Worm (Caenorhabditis elegans) whole organism, early embryonic: ENCODE data around the gene F35F10.14.

Source experiments
- B0310.2 ChIP-seq: sonication (generic microtip); optimal IDR thresholded peaks from 2 replicates; lab custom pipeline; 2016; ENCODE audit warnings: mild to moderate bottlenecking, missing genetic modification characterization, missing compliant biosample characterization
- F13C5.2 ChIP-seq: sonication (generic microtip); optimal IDR thresholded peaks from 2 replicates; lab custom pipeline; 2017; ENCODE audit warnings: mild to moderate bottlenecking, missing genetic modification characterization, inconsistent platforms, missing compliant biosample characterization
- aly-1 ChIP-seq: sonication (generic microtip); optimal IDR thresholded peaks from 2 replicates; lab custom pipeline; 2016; ENCODE audit warnings: missing genetic modification characterization, missing compliant biosample characterization
- ama-1 ChIP-seq: fragments of 150-350 bp; optimal IDR thresholded peaks from 2 replicates; lab custom pipeline; 2014
- ceh-13 ChIP-seq: fragments of 200-800 bp; sonication (Bioruptor generic); optimal IDR thresholded peaks from 2 replicates; lab custom pipeline; 2018; ENCODE audit warnings: mild to moderate bottlenecking, missing genetic modification characterization, missing compliant biosample characterization
- ceh-36 ChIP-seq: sonication (generic microtip); optimal IDR thresholded peaks from 2 replicates; lab custom pipeline; 2016; ENCODE audit warnings: missing genetic modification characterization, inconsistent platforms, missing compliant biosample characterization
- ets-7 ChIP-seq: sonication (generic microtip); optimal IDR thresholded peaks from 2 replicates; lab custom pipeline; 2016; ENCODE audit warnings: missing genotype, missing genetic modification characterization, missing compliant biosample characterization
- flt-1 ChIP-seq: fragments of 200-800 bp; sonication (Bioruptor generic); IDR thresholded peaks from 2 replicates; pipeline ENCODE4 v1.3.6; 2022; ENCODE audit warnings: missing genetic modification characterization, missing compliant biosample characterization
- hmbx-1 ChIP-seq: sonication (generic microtip); optimal IDR thresholded peaks from 2 replicates; lab custom pipeline; 2016; ENCODE audit warnings: mild to moderate bottlenecking, missing genetic modification characterization, missing compliant biosample characterization
- hmg-4 ChIP-seq: fragments of 200-800 bp; sonication (Bioruptor generic); optimal IDR thresholded peaks from 2 replicates; lab custom pipeline; 2018; ENCODE audit warnings: mild to moderate bottlenecking, missing genetic modification characterization, missing compliant biosample characterization
- hnd-1 ChIP-seq: sonication (generic microtip); optimal IDR thresholded peaks from 2 replicates; lab custom pipeline; 2016; ENCODE audit warnings: missing genetic modification characterization, missing compliant biosample characterization
- pes-1 ChIP-seq: fragments of 200-800 bp; sonication (Bioruptor generic); IDR thresholded peaks from 2 replicates; pipeline ENCODE4 v1.3.6; 2022; ENCODE audit warnings: missing genetic modification reagents, missing genetic modification characterization, missing compliant biosample characterization
- scrt-1 ChIP-seq: fragments of 200-800 bp; sonication (Bioruptor generic); IDR thresholded peaks from 2 replicates; pipeline ENCODE4 v1.3.6; 2022; ENCODE audit warnings: missing genetic modification characterization, missing compliant biosample characterization
- sea-1 ChIP-seq: fragments of 200-800 bp; sonication (Bioruptor generic); conservative IDR thresholded peaks from 2 replicates; pipeline ENCODE4 v1.3.6; 2022; ENCODE audit warnings: missing genetic modification characterization, missing compliant biosample characterization
- tbx-11 ChIP-seq: fragments of 200-800 bp; sonication (Bioruptor generic); IDR thresholded peaks from 2 replicates; pipeline ENCODE4 v1.3.6; 2022; ENCODE audit warnings: missing genetic modification characterization, missing compliant biosample characterization
- tbx-37 ChIP-seq: fragments of 200-800 bp; sonication (Bioruptor generic); conservative IDR thresholded peaks from 2 replicates; pipeline ENCODE4 v1.3.6; 2022; ENCODE audit warnings: missing genetic modification reagents, missing genetic modification characterization, missing compliant biosample characterization
- tra-4 ChIP-seq: sonication (generic microtip); optimal IDR thresholded peaks from 2 replicates; lab custom pipeline; 2017; ENCODE audit warnings: missing genetic modification characterization, missing compliant biosample characterization

The F35F10.14 gene

DNA sequence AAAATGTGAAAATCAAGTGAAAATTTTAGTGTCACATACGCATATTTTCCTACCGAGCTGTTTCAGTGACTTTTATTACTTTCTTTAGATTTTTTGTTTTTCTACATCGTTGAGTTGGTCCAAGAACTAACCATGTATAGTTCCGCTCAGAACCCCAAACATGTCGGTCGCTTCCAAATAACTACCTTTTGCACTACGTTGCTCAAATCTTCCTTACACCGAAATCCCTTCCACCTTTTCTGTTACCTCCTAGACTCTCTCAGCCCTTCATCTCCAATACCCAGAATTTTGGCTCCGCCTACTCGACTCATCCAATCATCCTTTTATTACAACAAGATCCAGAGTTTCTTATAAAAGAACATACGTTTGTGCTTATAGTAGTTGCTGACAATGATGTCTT lies 35.3 kb downstream of the F35F10.14 start, which contains the start of gene F35F10.5:
F35F10.5 (plus strand) TSS at position 301 of the 400 bp plus-strand sequence.
- TF ChIP-seq pes-1 (GFP tag; lab: Robert Waterston, UW), result no peak

DNA sequence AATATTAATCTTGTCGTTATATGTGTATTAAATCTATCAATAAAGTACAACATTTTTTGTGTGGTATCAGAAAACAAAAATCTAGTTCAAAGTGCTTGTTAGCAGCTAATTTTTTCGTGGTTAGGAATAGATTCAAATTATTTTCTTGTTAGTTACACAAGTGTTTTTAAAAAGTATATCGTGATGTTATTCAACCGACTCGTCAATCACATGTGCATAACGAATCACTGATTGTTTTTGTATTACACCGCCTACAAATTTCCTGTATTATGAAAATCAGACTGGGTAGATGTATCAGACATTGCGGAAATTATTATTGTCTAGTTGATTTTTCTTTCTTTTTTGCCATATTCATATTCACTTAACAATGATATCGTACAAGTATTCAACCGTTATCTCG lies 36.9 kb downstream of the F35F10.14 start, which contains the start of gene str-64:
str-64 (plus strand) TSS at position 301 of the 400 bp plus-strand sequence.
- TF ChIP-seq hmg-4 (GFP tag; lab: Kevin White, UChicago) (no peak), hnd-1 (no peak), tbx-11 (GFP tag; lab: Robert Waterston, UW) (no peak)

DNA sequence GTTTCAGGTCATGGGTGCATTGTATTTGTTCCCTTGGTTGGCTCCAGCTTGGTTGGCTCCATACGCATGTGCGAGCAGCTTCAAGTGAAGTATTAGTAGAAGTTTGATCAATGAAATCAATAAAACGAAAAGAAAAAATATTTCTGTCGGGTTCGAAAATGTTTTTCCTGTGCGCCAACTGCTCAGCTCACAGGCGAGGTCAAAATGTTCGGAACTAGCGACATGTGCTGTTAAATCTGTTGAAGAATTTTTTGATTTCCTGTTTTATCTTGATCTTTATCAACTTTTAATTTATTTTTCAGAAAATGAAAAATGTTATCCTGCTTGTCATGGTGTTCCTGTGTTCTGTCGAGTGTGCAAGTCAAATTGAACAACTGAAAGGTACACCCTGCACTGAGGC lies 38.4 kb downstream of the F35F10.14 start, which contains the start of gene T28A11.25:
T28A11.25 (plus strand) TSS at position 301 of the 400 bp plus-strand sequence.
- TF ChIP-seq ceh-36 (tag; lab: Kevin White, UChicago) (no peak), tbx-37 (GFP tag; lab: Robert Waterston, UW) (no peak), hmbx-1 (tag; lab: Kevin White, UChicago) (no peak), hmg-4 (GFP tag; lab: Kevin White, UChicago) (no peak), flt-1 (GFP tag; lab: Robert Waterston, UW) (no peak)

DNA sequence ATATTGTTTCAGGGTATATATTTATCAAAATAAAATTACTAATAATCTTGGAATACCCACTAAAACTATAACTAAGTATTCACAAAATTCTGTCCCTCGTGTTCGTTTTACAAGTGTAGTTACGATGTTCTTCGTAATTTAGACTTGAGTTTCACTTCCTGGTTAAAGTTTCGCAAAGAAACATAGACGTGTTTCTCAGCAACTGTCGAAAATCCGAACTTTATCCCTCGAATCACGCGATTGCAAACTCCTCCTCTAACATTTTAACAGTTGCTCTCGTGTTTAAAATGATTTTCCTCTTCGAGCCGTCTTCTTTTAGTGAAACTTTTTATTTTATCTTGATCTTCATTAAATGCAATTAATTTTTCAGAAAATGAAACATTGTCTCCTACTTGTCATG lies 39.9 kb downstream of the F35F10.14 start, which contains the start of gene T28A11.2:
T28A11.2 (plus strand) TSS at position 371 of the 400 bp plus-strand sequence.
- TF ChIP-seq scrt-1 (GFP tag; lab: Robert Waterston, UW), result no peak
- TF ChIP-seq ceh-36 (tag; lab: Kevin White, UChicago), result no peak
- no peak for TF ChIP-seq tbx-11 (GFP tag; lab: Robert Waterston, UW)
- TF ChIP-seq tbx-37 (GFP tag; lab: Robert Waterston, UW), result no peak
- TF ChIP-seq aly-1, result no peak
- TF ChIP-seq F13C5.2 (tag; lab: Kevin White, UChicago), result no peak
- no peak for TF ChIP-seq flt-1 (GFP tag; lab: Robert Waterston, UW)
- no peak for TF ChIP-seq sea-1 (GFP tag; lab: Robert Waterston, UW)
- no peak for TF ChIP-seq ceh-13 (GFP tag; lab: Kevin White, UChicago)
- no peak for TF ChIP-seq hnd-1
- no peak for TF ChIP-seq tra-4
- TF ChIP-seq hmg-4 (GFP tag; lab: Kevin White, UChicago), result no peak
- no peak for TF ChIP-seq pes-1 (GFP tag; lab: Robert Waterston, UW)
- no peak for TF ChIP-seq hmbx-1 (tag; lab: Kevin White, UChicago)
- TF ChIP-seq B0310.2 (tag; lab: Kevin White, UChicago), result no peak
- no peak for TF ChIP-seq ets-7 (tag; lab: Kevin White, UChicago)
- TF ChIP-seq ama-1 (lab: Kevin White, UChicago), result no peak

DNA sequence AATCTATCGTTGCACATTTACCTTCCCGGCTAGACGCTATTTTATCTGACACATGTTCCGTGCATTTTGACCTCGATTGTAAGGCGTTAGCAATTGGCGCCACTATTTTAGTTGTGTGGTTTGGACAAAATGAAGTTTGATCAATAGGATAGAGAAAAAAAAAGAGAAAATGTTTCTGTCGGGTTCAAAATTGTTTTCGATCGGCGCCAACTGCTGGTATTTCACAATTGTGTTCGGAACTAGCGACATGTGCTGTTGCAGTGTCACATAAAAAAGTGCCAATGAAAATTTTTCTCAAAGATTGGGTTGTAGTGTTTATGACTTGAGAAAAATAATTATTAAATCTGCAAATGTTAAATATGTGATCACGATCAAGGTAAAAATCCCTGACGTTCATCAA lies 40.8 kb downstream of the F35F10.14 start:
- TF ChIP-seq tbx-11 (GFP tag; lab: Robert Waterston, UW), result no peak
- TF ChIP-seq B0310.2 (tag; lab: Kevin White, UChicago), result no peak
- TF ChIP-seq scrt-1 (GFP tag; lab: Robert Waterston, UW), result no peak
- no peak for TF ChIP-seq sea-1 (GFP tag; lab: Robert Waterston, UW)

DNA sequence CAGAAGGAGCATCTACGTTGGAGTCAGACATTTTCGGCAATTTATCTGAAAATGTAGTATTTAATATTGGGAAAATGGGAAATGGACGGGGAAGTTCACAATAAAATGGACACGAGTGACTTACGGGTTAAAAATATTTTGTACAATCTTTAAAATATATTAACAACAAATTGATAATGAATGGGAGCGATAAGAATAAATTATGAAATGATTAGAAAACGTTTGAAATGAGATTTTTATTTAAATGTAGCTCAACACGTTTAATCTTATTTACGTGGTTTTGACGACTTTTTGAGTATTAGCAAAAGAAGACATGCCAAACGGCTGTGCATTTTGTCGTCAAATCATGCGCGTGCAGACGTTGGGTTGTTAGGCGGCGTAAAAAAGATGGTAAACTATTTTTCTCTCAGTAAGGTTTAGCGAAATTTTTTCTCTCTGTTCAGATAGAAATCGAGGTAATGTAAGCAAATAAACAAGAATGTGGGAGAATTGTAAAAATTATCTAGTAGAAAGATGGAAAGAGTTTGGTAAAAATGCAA lies 41.7 kb downstream of the F35F10.14 start, which contains the start of gene fbxa-64:
fbxa-64 (minus strand) TSS at position 51 of the 539 bp plus-strand sequence.
- TF ChIP-seq tbx-37 (GFP tag; lab: Robert Waterston, UW) (no peak), B0310.2 (tag; lab: Kevin White, UChicago) (no peak), scrt-1 (GFP tag; lab: Robert Waterston, UW) (no peak), ceh-36 (tag; lab: Kevin White, UChicago) (no peak), hmg-4 (GFP tag; lab: Kevin White, UChicago) (no peak), hnd-1 (no peak), sea-1 (GFP tag; lab: Robert Waterston, UW) (no peak), ceh-13 (GFP tag; lab: Kevin White, UChicago) (no peak), tra-4 (no peak), aly-1 (no peak), ets-7 (tag; lab: Kevin White, UChicago) (no peak), flt-1 (GFP tag; lab: Robert Waterston, UW) (no peak), pes-1 (GFP tag; lab: Robert Waterston, UW) (no peak)

DNA sequence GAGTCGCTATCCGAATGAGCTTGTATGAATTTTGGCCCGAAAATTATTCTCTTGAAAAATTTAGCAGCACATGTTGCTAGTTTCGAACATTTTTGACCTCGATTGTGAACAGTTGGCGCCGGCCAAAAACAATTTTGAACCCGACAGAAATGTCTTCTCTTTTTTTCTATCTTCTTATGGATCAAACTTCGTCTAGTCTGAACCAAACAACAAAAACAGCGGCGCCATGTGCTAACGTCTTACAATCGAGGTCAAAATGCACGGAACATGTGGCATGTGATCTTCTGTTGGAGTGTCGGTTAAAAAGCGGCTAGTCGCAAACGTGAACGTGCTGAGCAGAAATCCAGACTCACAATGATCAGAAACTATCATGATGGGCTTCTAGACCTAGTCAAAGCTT lies 43.7 kb downstream of the F35F10.14 start:
- no peak for TF ChIP-seq hnd-1
- no peak for TF ChIP-seq ceh-36 (tag; lab: Kevin White, UChicago)
- no peak for TF ChIP-seq hmg-4 (GFP tag; lab: Kevin White, UChicago)
- no peak for TF ChIP-seq B0310.2 (tag; lab: Kevin White, UChicago)
- TF ChIP-seq sea-1 (GFP tag; lab: Robert Waterston, UW), result no peak
- no peak for TF ChIP-seq tbx-11 (GFP tag; lab: Robert Waterston, UW)
- no peak for TF ChIP-seq aly-1
- no peak for TF ChIP-seq tbx-37 (GFP tag; lab: Robert Waterston, UW)
- TF ChIP-seq pes-1 (GFP tag; lab: Robert Waterston, UW), result no peak
- no peak for TF ChIP-seq flt-1 (GFP tag; lab: Robert Waterston, UW)

DNA sequence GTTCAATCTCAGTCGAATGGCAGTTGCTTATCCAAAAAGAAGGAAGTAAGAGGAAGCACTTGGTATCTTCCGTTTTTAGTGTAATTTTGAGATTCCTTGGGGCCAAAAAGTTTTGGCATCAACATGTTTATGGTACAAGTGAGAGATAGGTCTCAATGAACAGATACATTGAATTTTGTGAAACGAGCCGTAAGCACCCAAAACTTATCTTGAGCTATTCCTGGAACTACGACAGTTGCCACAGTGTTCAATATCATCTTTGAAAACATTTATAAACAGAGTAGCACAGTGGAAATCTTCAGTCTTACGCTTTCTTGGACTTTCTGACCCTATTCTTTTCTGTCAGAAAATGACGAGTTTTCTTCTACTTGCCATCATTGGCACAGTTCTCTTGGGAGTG lies 44.9 kb downstream of the F35F10.14 start, which contains the start of gene T28A11.3:
T28A11.3 (plus strand) TSS at position 301 of the 400 bp plus-strand sequence.
- TF ChIP-seq aly-1 (no peak), sea-1 (GFP tag; lab: Robert Waterston, UW) (no peak), tbx-37 (GFP tag; lab: Robert Waterston, UW) (no peak), B0310.2 (tag; lab: Kevin White, UChicago) (no peak), tra-4 (no peak), ceh-36 (tag; lab: Kevin White, UChicago) (no peak), F13C5.2 (tag; lab: Kevin White, UChicago) (no peak), scrt-1 (GFP tag; lab: Robert Waterston, UW) (no peak), flt-1 (GFP tag; lab: Robert Waterston, UW) (no peak), ets-7 (tag; lab: Kevin White, UChicago) (no peak), hmbx-1 (tag; lab: Kevin White, UChicago) (no peak), tbx-11 (GFP tag; lab: Robert Waterston, UW) (no peak), ama-1 (lab: Kevin White, UChicago) (no peak), ceh-13 (GFP tag; lab: Kevin White, UChicago) (no peak), pes-1 (GFP tag; lab: Robert Waterston, UW) (no peak)
